Fruit fly (Drosophila melanogaster) whole organism, prepupa: Measurements from ENCODE around the gene Cog1.

ENCODE experiments used
- CG11762 ChIP-seq: fragments of 200-800 bp; sonication (Bioruptor generic); optimal IDR thresholded peaks from 3 replicates; lab custom pipeline; 2016; ENCODE audit warnings: missing biosample characterization, missing genetic modification characterization; ENCODE audit not compliant: insufficient read depth
- CG16779 ChIP-seq: fragments of 200-800 bp; sonication (Bioruptor generic); optimal IDR thresholded peaks from 3 replicates; lab custom pipeline; 2017; ENCODE audit warnings: missing biosample characterization, mild to moderate bottlenecking, missing genetic modification characterization
- CG31627 ChIP-seq: fragments of 200-800 bp; sonication (Bioruptor generic); optimal IDR thresholded peaks from 3 replicates; lab custom pipeline; 2016; ENCODE audit warnings: missing biosample characterization, missing genetic modification characterization
- CG32006 ChIP-seq: fragments of 200-800 bp; sonication (Bioruptor generic); optimal IDR thresholded peaks from 3 replicates; lab custom pipeline; 2017; ENCODE audit warnings: missing biosample characterization, mild to moderate bottlenecking, missing genetic modification characterization
- CG3919 ChIP-seq: fragments of 200-800 bp; sonication (Bioruptor generic); optimal IDR thresholded peaks from 3 replicates; lab custom pipeline; 2016; ENCODE audit warnings: missing biosample characterization, missing genetic modification characterization
- CG6163 ChIP-seq: fragments of 200-800 bp; sonication (Bioruptor generic); IDR thresholded peaks from 3 replicates; pipeline ENCODE4 v1.3.6; 2022; ENCODE audit warnings: missing biosample characterization, missing genetic modification characterization
- CG6276 ChIP-seq: fragments of 200-800 bp; sonication (Bioruptor generic); optimal IDR thresholded peaks from 2 replicates; lab custom pipeline; 2017; ENCODE audit warnings: missing biosample characterization, mild to moderate bottlenecking, missing genetic modification characterization
- CG6792 ChIP-seq: fragments of 200-800 bp; sonication (Bioruptor generic); optimal IDR thresholded peaks from 3 replicates; lab custom pipeline; 2016; ENCODE audit warnings: missing biosample characterization, missing genetic modification characterization
- CG6808 ChIP-seq: fragments of 200-800 bp; sonication (Bioruptor generic); optimal IDR thresholded peaks from 3 replicates; lab custom pipeline; 2017; ENCODE audit warnings: missing biosample characterization, missing genetic modification characterization, mild to moderate bottlenecking, moderate library complexity, missing genetic modification reagents
- CG6854 ChIP-seq: fragments of 200-800 bp; sonication (Bioruptor generic); optimal IDR thresholded peaks from 2 replicates; lab custom pipeline; 2017; ENCODE audit warnings: missing biosample characterization, mild to moderate bottlenecking, missing genetic modification characterization
- CG7368 ChIP-seq: fragments of 200-800 bp; sonication (Bioruptor generic); optimal IDR thresholded peaks from 3 replicates; lab custom pipeline; 2016; ENCODE audit warnings: missing biosample characterization, missing genetic modification characterization
- CG8632 ChIP-seq: fragments of 200-800 bp; sonication (Bioruptor generic); optimal IDR thresholded peaks from 3 replicates; lab custom pipeline; 2016; ENCODE audit warnings: missing biosample characterization, missing genetic modification characterization
- CG9139 ChIP-seq: fragments of 200-800 bp; sonication (Bioruptor generic); optimal IDR thresholded peaks from 3 replicates; lab custom pipeline; 2017; ENCODE audit warnings: missing biosample characterization, mild to moderate bottlenecking, missing genetic modification characterization
- Eip75B ChIP-seq: fragments of 200-800 bp; sonication (Bioruptor generic); optimal IDR thresholded peaks from 3 replicates; lab custom pipeline; 2016; ENCODE audit warnings: missing biosample characterization, missing genetic modification characterization
- Eip93F ChIP-seq: fragments of 200-800 bp; sonication (Bioruptor generic); optimal IDR thresholded peaks from 2 replicates; lab custom pipeline; 2016; ENCODE audit warnings: missing biosample characterization, mild to moderate bottlenecking, missing genetic modification characterization
- Ets21C ChIP-seq: fragments of 200-800 bp; sonication (Bioruptor generic); optimal IDR thresholded peaks from 3 replicates; lab custom pipeline; 2016; ENCODE audit warnings: missing biosample characterization, missing genetic modification characterization
- Ets96B ChIP-seq: fragments of 200-800 bp; optimal IDR thresholded peaks from 2 replicates; lab custom pipeline; 2019; ENCODE audit warnings: missing biosample characterization, mild to moderate bottlenecking, missing genetic modification characterization, moderate library complexity
- Gug ChIP-seq: fragments of 200-800 bp; sonication (Bioruptor generic); IDR thresholded peaks from 2 replicates; pipeline ENCODE4 v1.3.6; 2022; ENCODE audit warnings: missing biosample characterization, missing genetic modification characterization
- Hr4 ChIP-seq: fragments of 200-800 bp; sonication (Bioruptor generic); optimal IDR thresholded peaks from 3 replicates; lab custom pipeline; 2016; ENCODE audit warnings: missing biosample characterization, missing genetic modification characterization
- Lpt ChIP-seq: fragments of 200-800 bp; sonication (Bioruptor generic); optimal IDR thresholded peaks from 3 replicates; lab custom pipeline; 2016; ENCODE audit warnings: missing biosample characterization, missing genetic modification characterization
- OdsH ChIP-seq: fragments of 200-800 bp; sonication (Bioruptor generic); optimal IDR thresholded peaks from 3 replicates; lab custom pipeline; 2016; ENCODE audit warnings: missing biosample characterization, missing genetic modification characterization
- Smox ChIP-seq: fragments of 200-800 bp; sonication (Bioruptor generic); optimal IDR thresholded peaks from 3 replicates; lab custom pipeline; 2016; ENCODE audit warnings: missing biosample characterization, missing genetic modification characterization
- Sox14 ChIP-seq: fragments of 200-800 bp; sonication (Bioruptor generic); optimal IDR thresholded peaks from 3 replicates; lab custom pipeline; 2016; ENCODE audit warnings: missing biosample characterization, missing genetic modification characterization
- cyc ChIP-seq: fragments of 200-800 bp; sonication (Bioruptor generic); optimal IDR thresholded peaks from 3 replicates; lab custom pipeline; 2016; ENCODE audit warnings: missing biosample characterization, missing genetic modification characterization
- dac ChIP-seq: fragments of 200-800 bp; sonication (Bioruptor generic); optimal IDR thresholded peaks from 2 replicates; lab custom pipeline; 2017; ENCODE audit warnings: missing biosample characterization, mild to moderate bottlenecking, missing genetic modification characterization
- eg ChIP-seq: fragments of 200-800 bp; sonication (Bioruptor generic); IDR thresholded peaks from 3 replicates; pipeline ENCODE4 v1.3.6; 2022; ENCODE audit warnings: missing biosample characterization, missing genetic modification characterization
- esn ChIP-seq: fragments of 200-800 bp; sonication (Bioruptor generic); optimal IDR thresholded peaks from 2 replicates; lab custom pipeline; 2016; ENCODE audit warnings: missing biosample characterization, mild to moderate bottlenecking, missing genetic modification characterization, moderate library complexity
- fd59A ChIP-seq: fragments of 200-800 bp; sonication (Bioruptor generic); optimal IDR thresholded peaks from 2 replicates; lab custom pipeline; 2017; ENCODE audit warnings: missing biosample characterization, mild to moderate bottlenecking, missing genetic modification characterization, missing genetic modification reagents
- fkh ChIP-seq: fragments of 200-800 bp; sonication (Bioruptor generic); optimal IDR thresholded peaks from 3 replicates; lab custom pipeline; 2017; ENCODE audit warnings: missing biosample characterization, mild to moderate bottlenecking, missing genetic modification characterization, moderate library complexity
- lz ChIP-seq: fragments of 200-800 bp; sonication (Bioruptor generic); optimal IDR thresholded peaks from 3 replicates; lab custom pipeline; 2016; ENCODE audit warnings: missing biosample characterization, missing genetic modification characterization
- pdm3 ChIP-seq: fragments of 200-800 bp; sonication (Bioruptor generic); optimal IDR thresholded peaks from 3 replicates; lab custom pipeline; 2016; ENCODE audit warnings: missing biosample characterization, missing genetic modification characterization
- vri ChIP-seq: fragments of 200-800 bp; sonication (Bioruptor generic); optimal IDR thresholded peaks from 3 replicates; lab custom pipeline; 2016; ENCODE audit warnings: missing biosample characterization, mild to moderate bottlenecking, missing genetic modification characterization

The Cog1 gene

DNA sequence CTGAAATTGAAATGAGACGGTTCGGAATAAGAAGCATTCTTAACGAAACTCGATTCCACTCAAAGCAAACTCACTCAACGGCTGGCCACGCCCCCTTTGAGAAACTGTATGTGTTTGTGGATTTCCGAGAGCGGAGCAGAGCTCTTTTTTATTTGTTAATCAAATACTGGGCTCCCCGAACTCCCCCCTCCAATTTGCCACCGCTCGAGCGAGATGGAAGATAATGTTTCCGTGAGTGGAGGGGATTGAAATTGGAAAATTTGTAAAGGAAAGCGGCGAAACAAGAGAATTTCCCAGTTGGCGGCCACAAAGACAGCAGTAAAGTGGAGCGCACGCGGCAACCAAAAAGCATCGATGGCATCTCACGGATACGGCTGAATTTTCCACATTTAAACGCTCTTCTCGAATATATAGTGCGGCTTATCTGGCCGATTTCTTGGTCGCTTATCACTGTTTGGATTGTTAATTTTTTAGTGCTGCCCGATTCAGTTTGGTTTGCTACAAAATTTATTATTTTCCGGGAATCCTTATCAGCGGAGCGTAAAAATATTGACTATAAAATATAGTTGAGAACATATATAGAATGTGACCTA lies 25.1 kb upstream of the Cog1 start (continued):
- peak; percentile 51; the same call in 1 of the 3 replicates for TF ChIP-seq eg
- TF ChIP-seq Eip93F (GFP tag; lab: Kevin White, UChicago) = no peak
- TF ChIP-seq Hr4 (GFP tag; lab: Kevin White, UChicago) = no peak
- TF ChIP-seq CG6854 (GFP tag; lab: Kevin White, UChicago) = no peak
- no peak for TF ChIP-seq cyc (GFP tag; lab: Kevin White, UChicago)
- TF ChIP-seq Ets96B = no peak
- no peak for TF ChIP-seq CG9139 (GFP tag; lab: Kevin White, UChicago)
- no peak for TF ChIP-seq CG11762 (GFP tag; lab: Kevin White, UChicago)
- no peak for TF ChIP-seq vri (GFP tag; lab: Kevin White, UChicago)
- no peak for TF ChIP-seq Gug (GFP tag; lab: Robert Waterston, UW)
- no peak for TF ChIP-seq CG32006 (GFP tag; lab: Kevin White, UChicago)
- TF ChIP-seq, all 60 proteins: peak for 7

DNA sequence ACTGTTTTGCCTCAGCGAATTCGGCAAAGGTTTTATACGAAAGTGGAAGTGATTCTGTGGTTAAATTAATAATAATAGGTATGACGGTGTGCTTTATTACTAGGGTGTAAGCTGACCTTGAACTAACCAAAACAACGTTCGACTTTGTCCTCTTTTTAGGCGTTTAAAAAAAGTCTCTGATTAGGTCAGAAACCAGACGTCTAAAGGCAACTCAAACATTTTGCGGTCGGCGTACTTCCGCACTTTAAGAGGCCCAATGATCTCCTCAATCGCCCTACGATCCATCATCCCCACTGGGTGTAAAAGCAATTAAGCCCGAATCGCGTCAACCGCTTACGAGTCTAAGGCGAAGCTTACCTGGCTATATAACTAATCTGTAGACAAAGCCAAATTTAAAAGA lies 19.7 kb upstream of the Cog1 start, which contains the start of gene Cyp313a3:
Gene Cyp313a3 (minus strand): TSS at position 101 of the 400 bp plus-strand sequence.
- no peak for TF ChIP-seq Eip75B (GFP tag; lab: Kevin White, UChicago)
- no peak for TF ChIP-seq CG6808 (GFP tag; lab: Kevin White, UChicago)
- no peak for TF ChIP-seq CG16779
- TF ChIP-seq Sox14 (GFP tag; lab: Kevin White, UChicago) = no peak
- TF ChIP-seq, all 60 proteins: peak for 0

- TF ChIP-seq Lpt (no peak), CG7368 (GFP tag; lab: Kevin White, UChicago) (no peak), lz (no peak), CG31627 (GFP tag; lab: Kevin White, UChicago) (no peak), fkh (GFP tag; lab: Kevin White, UChicago) (no peak), CG6276 (no peak), CG6792 (GFP tag; lab: Kevin White, UChicago) (no peak), CG32006 (GFP tag; lab: Kevin White, UChicago) (no peak), fd59A (GFP tag; lab: Kevin White, UChicago) (no peak), OdsH (GFP tag; lab: Kevin White, UChicago) (no peak), dac (GFP tag; lab: Kevin White, UChicago) (no peak), CG8632 (GFP tag; lab: Kevin White, UChicago) (no peak), CG6163 (GFP tag; lab: Robert Waterston, UW) (no peak), Smox (GFP tag; lab: Kevin White, UChicago) (no peak), cyc (GFP tag; lab: Kevin White, UChicago) (no peak), CG9139 (GFP tag; lab: Kevin White, UChicago) (no peak), Eip93F (GFP tag; lab: Kevin White, UChicago) (no peak), eg (no peak), pdm3 (GFP tag; lab: Kevin White, UChicago) (no peak)
These were observed 17.3 kb upstream of the Cog1 start, which contains the start of gene Cyp313a2 for dm6 chr3R:12236804-12237203. Gene Cyp313a2, minus strand, starts transcription at chr3R:12236904.

- no peak for TF ChIP-seq CG3919 (GFP tag; lab: Kevin White, UChicago)
- TF ChIP-seq, all 60 proteins: peak for 0
These were observed 15.1 kb upstream of the Cog1 start, which contains the start of gene Cyp313a5 for dm6 chr3R:12234584-12234983. Gene Cyp313a5, minus strand, starts transcription at chr3R:12234684.

DNA sequence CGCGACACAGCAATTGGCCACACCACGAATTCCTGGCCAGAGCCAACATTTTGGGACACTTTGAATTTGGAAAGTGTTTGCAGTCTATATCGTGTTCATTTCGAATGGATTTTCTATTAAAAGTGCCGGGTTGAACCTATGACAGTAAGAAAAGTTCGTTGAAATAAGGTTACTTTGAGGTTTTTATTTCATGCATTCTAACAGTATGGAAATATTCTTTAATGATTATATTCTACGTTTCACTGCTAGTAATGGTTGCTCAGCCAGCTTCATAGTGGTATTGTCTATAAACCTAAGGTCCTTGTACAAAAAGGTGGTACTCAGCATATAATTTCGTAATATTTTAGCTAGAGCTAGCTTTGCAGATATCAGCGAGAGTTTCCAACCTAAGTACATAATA lies 13.1 kb upstream of the Cog1 start, which contains the start of gene Pglym87:
Gene Pglym87 (minus strand): TSS at position 101 of the 400 bp plus-strand sequence.
- TF ChIP-seq Ets21C (GFP tag; lab: Kevin White, UChicago) = no peak
- no peak for TF ChIP-seq esn (GFP tag; lab: Kevin White, UChicago)
